Worm (Caenorhabditis elegans): ENCODE data around the gene pxn-1.
A peak's percentile ranks its signal among the peaks of the same experiment; 100 is the strongest.

The pxn-1 gene

ce11 chrV:8495965-8496364, 1.3 kb downstream of the pxn-1 start (continued):
- TF ChIP-seq ztf-26 (tag; optimal IDR thresholded peaks at IDR 0.05): no peak
- TF ChIP-seq B0019.2 (GFP tag; conservative IDR thresholded peaks at IDR 0.05): no peak
- no peak for TF ChIP-seq aptf-2 (GFP tag; conservative IDR thresholded peaks at IDR 0.05)
- TF ChIP-seq B0336.3 (GFP tag; IDR thresholded peaks at IDR 0.05): peak; percentile 50; the same call in 1 of the 2 replicates
- TF ChIP-seq sptf-2 (GFP tag; optimal IDR thresholded peaks at IDR 0.05): peak; percentile 62
- peak in 1 of 2 experiments; percentile 68 for TF ChIP-seq rec-8 (tag; optimal IDR thresholded peaks at IDR 0.05)
- peak; percentile 39 for TF ChIP-seq lsl-1 (GFP tag; optimal IDR thresholded peaks at IDR 0.05)
- no peak for TF ChIP-seq madf-8 (GFP tag; conservative IDR thresholded peaks at IDR 0.05)
- TF ChIP-seq let-607 (tag; optimal IDR thresholded peaks at IDR 0.05): no peak
- no peak for TF ChIP-seq egrh-3 (GFP tag; IDR thresholded peaks at IDR 0.05)
- no peak for TF ChIP-seq ZK185.1 (tag; optimal IDR thresholded peaks at IDR 0.05; ENCODE audit: poor library complexity, severe bottlenecking)
- TF ChIP-seq bed-1 (GFP tag; IDR thresholded peaks at IDR 0.05): no peak
- peak; percentile 68 for TF ChIP-seq snpc-1.1 (tag; optimal IDR thresholded peaks at IDR 0.05; ENCODE audit: insufficient read depth)
- no peak for TF ChIP-seq F57C9.4 (tag; optimal IDR thresholded peaks at IDR 0.05)
- no peak for TF ChIP-seq lir-1 (GFP tag; conservative IDR thresholded peaks at IDR 0.05)
- TF ChIP-seq F39B2.1 (GFP tag; IDR thresholded peaks at IDR 0.05): no peak
- TF ChIP-seq nhr-90 (tag; optimal IDR thresholded peaks at IDR 0.05): peak; percentile 53
- TF ChIP-seq nhr-80 (tag; optimal IDR thresholded peaks at IDR 0.05): no peak
- TF ChIP-seq hlh-26 (GFP tag; conservative IDR thresholded peaks at IDR 0.05): no peak
- TF ChIP-seq Y53F4B.3 (GFP tag; IDR thresholded peaks at IDR 0.05): no peak
- TF ChIP-seq F37B4.10 (GFP tag; IDR thresholded peaks at IDR 0.05): no peak
- TF ChIP-seq pha-4 (tag; optimal IDR thresholded peaks at IDR 0.05): no peak
- no peak for TF ChIP-seq fkh-3 (tag; optimal IDR thresholded peaks at IDR 0.05)
- TF ChIP-seq lin-40 (tag; optimal IDR thresholded peaks at IDR 0.05): no peak
- no peak for TF ChIP-seq Y79H2A.3 (GFP tag; conservative IDR thresholded peaks at IDR 0.05)
- no peak for TF ChIP-seq ekl-4 (GFP tag; IDR thresholded peaks at IDR 0.05)
- no peak for TF ChIP-seq nfyb-1 (GFP tag; IDR thresholded peaks at IDR 0.05)
- TF ChIP-seq chd-7 (tag; optimal IDR thresholded peaks at IDR 0.05): no peak
- peak; percentile 58; the same call in 1 of the 2 replicates for TF ChIP-seq pbrm-1 (GFP tag; IDR thresholded peaks at IDR 0.05)
- TF ChIP-seq die-1 (tag; optimal IDR thresholded peaks at IDR 0.05): peak; percentile 78
- TF ChIP-seq somi-1 (GFP tag; optimal IDR thresholded peaks at IDR 0.05): peak; percentile 11
- peak; percentile 29 for TF ChIP-seq lin-54 (GFP tag; optimal IDR thresholded peaks at IDR 0.05)
- TF ChIP-seq ceh-27 (GFP tag; optimal IDR thresholded peaks at IDR 0.05): peak; percentile 16
- 0 out of 2 replicates have a peak, but pooled peaks have one; percentile 14 for TF ChIP-seq Y56A3A.18 (GFP tag; IDR thresholded peaks at IDR 0.05)

ce11 chrV:8499407-8499806, 4.7 kb downstream of the pxn-1 start:
- TF ChIP-seq F49E8.2 (tag; optimal IDR thresholded peaks at IDR 0.05; ENCODE audit: insufficient read depth) (no peak), nhr-80 (tag; optimal IDR thresholded peaks at IDR 0.05) (no peak), pbrm-1 (GFP tag; IDR thresholded peaks at IDR 0.05) (peak; percentile 39; the same call in 1 of the 2 replicates), B0261.1 (tag; optimal IDR thresholded peaks at IDR 0.05) (peak; percentile 67), snpc-4 (GFP tag; optimal IDR thresholded peaks at IDR 0.05) (peak; percentile 77), snpc-4 (tag; optimal IDR thresholded peaks at IDR 0.05) (peak in 3 of 4 experiments; percentile 72 to 92 (median 85)), rec-8 (tag; optimal IDR thresholded peaks at IDR 0.05) (peak in 1 of 2 experiments; percentile 15), Y95B8A.8 (GFP tag; IDR thresholded peaks at IDR 0.05) (0 out of 2 replicates have a peak, but pooled peaks have one; percentile 40), Y79H2A.3 (GFP tag; conservative IDR thresholded peaks at IDR 0.05) (no peak), lsl-1 (GFP tag; optimal IDR thresholded peaks at IDR 0.05) (peak; percentile 43), let-607 (tag; optimal IDR thresholded peaks at IDR 0.05) (peak in 1 of 2 experiments; percentile 9), rcor-1 (GFP tag; IDR thresholded peaks at IDR 0.05) (peak; percentile 36; the same call in 1 of the 2 replicates), hlh-12 (tag; optimal IDR thresholded peaks at IDR 0.05) (no peak), cebp-2 (GFP tag; IDR thresholded peaks at IDR 0.05) (no peak), ztf-22 (GFP tag; optimal IDR thresholded peaks at IDR 0.05) (peak; percentile 8), dpl-1 (GFP tag; optimal IDR thresholded peaks at IDR 0.05) (no peak), snpc-1.3 (tag; optimal IDR thresholded peaks at IDR 0.05; ENCODE audit: insufficient read depth) (peak; percentile 19), hsf-1 (GFP tag; IDR thresholded peaks at IDR 0.05) (peak; percentile 50; the same call in 1 of the 2 replicates), rpc-1 (optimal IDR thresholded peaks at IDR 0.05) (peak; percentile 55), rpc-1 (tag; optimal IDR thresholded peaks at IDR 0.05) (peak; percentile 83), lin-54 (GFP tag; optimal IDR thresholded peaks at IDR 0.05) (peak; percentile 12)
